Worm (Caenorhabditis elegans): ENCODE results near the gene pah-1.

- TF ChIP-seq elt-3 (tag; optimal IDR thresholded peaks at IDR 0.05) (no peak), snpc-4 (tag; optimal IDR thresholded peaks at IDR 0.05) (no peak), nhr-237 (tag; optimal IDR thresholded peaks at IDR 0.05) (no peak), nhr-28 (tag; optimal IDR thresholded peaks at IDR 0.05) (no peak), nhr-12 (tag; optimal IDR thresholded peaks at IDR 0.05) (no peak), lin-13 (tag; optimal IDR thresholded peaks at IDR 0.05) (no peak), nhr-76 (tag; optimal IDR thresholded peaks at IDR 0.05) (no peak), lsy-2 (tag; optimal IDR thresholded peaks at IDR 0.05) (no peak), unc-62 (GFP tag; optimal IDR thresholded peaks at IDR 0.05) (no peak), elt-1 (tag; optimal IDR thresholded peaks at IDR 0.05; ENCODE audit: borderline replicate concordance, insufficient read depth) (no peak), ces-1 (GFP tag; optimal IDR thresholded peaks at IDR 0.05) (no peak)
Observed at ce11 chrII:8794072-8794471, 27.3 kb upstream of the pah-1 start, which contains the start of gene F07H5.7.
